Fruit fly (Drosophila melanogaster) whole organism, wandering third instar larva: ENCODE data around the gene CG14259.

ENCODE experiments used
- Abd-B ChIP-seq: fragments of >200 bp; optimal IDR thresholded peaks from 2 replicates; lab custom pipeline; 2017; ENCODE audit warnings: missing biosample characterization, missing genetic modification characterization
- CG32264 ChIP-seq: fragments of 200-800 bp; sonication (Bioruptor generic); optimal IDR thresholded peaks from 2 replicates; lab custom pipeline; 2016; ENCODE audit warnings: missing biosample characterization, missing genetic modification characterization
- CG9705 ChIP-seq: fragments of 200-800 bp; sonication (Bioruptor generic); optimal IDR thresholded peaks from 2 replicates; lab custom pipeline; 2018; ENCODE audit warnings: missing biosample characterization, mild to moderate bottlenecking, missing genetic modification characterization
- CrebA ChIP-seq: fragments of 200-800 bp; sonication (Bioruptor generic); optimal IDR thresholded peaks from 2 replicates; lab custom pipeline; 2016; ENCODE audit warnings: missing biosample characterization, mild to moderate bottlenecking, missing genetic modification characterization, borderline replicate concordance
- Dfd ChIP-seq: fragments of >200 bp; optimal IDR thresholded peaks from 2 replicates; lab custom pipeline; 2017; ENCODE audit warnings: missing biosample characterization, missing genetic modification characterization
- Dif ChIP-seq: fragments of 200-275, 200-300 bp; sonication (Bioruptor generic); optimal IDR thresholded peaks from 2 replicates; lab custom pipeline; 2018; ENCODE audit warnings: missing biosample characterization, missing genetic modification characterization; ENCODE audit not compliant: partially characterized antibody
- GATAd ChIP-seq: sonication (Bioruptor generic); optimal IDR thresholded peaks from 2 replicates; lab custom pipeline; 2016; ENCODE audit warnings: missing biosample characterization, missing genetic modification characterization
- HLH106 ChIP-seq: fragments of 200-800 bp; optimal IDR thresholded peaks from 3 replicates; lab custom pipeline; 2019; ENCODE audit warnings: missing biosample characterization, mild to moderate bottlenecking, missing genetic modification characterization, moderate library complexity
- Hnf4 ChIP-seq: fragments of 200-800 bp; sonication (Bioruptor generic); optimal IDR thresholded peaks from 2 replicates; lab custom pipeline; 2016; ENCODE audit warnings: missing biosample characterization, mild to moderate bottlenecking, missing genetic modification characterization
- Hr78 ChIP-seq: fragments of >200 bp; optimal IDR thresholded peaks from 2 replicates; lab custom pipeline; 2017; ENCODE audit warnings: missing biosample characterization, missing genetic modification characterization
- Hr83 ChIP-seq: fragments of 200-300 bp; sonication (Bioruptor generic); optimal IDR thresholded peaks from 2 replicates; lab custom pipeline; 2016; ENCODE audit warnings: missing biosample characterization, mild to moderate bottlenecking, missing genetic modification characterization, moderate library complexity; ENCODE audit not compliant: poor library complexity, severe bottlenecking
- Jra ChIP-seq: sonication (Bioruptor generic); optimal IDR thresholded peaks from 2 replicates; lab custom pipeline; 2016; ENCODE audit warnings: missing biosample characterization, missing genetic modification characterization
- Mio ChIP-seq: sonication (Bioruptor generic); optimal IDR thresholded peaks from 2 replicates; lab custom pipeline; 2016; ENCODE audit warnings: missing biosample characterization, missing genetic modification characterization
- Myc ChIP-seq: fragments of >200 bp; optimal IDR thresholded peaks from 2 replicates; lab custom pipeline; 2017
- N ChIP-seq: fragments of >200 bp; optimal IDR thresholded peaks from 2 replicates; lab custom pipeline; 2018; ENCODE audit warnings: missing biosample characterization, missing external identifiers, missing genetic modification characterization
- OdsH ChIP-seq: fragments of 200-800 bp; sonication (Bioruptor generic); optimal IDR thresholded peaks from 2 replicates; lab custom pipeline; 2016; ENCODE audit warnings: missing biosample characterization, mild to moderate bottlenecking, missing genetic modification characterization
- Rel ChIP-seq, 2 experiments: fragments of 200-800 bp; sonication (Bioruptor generic) in 1 of 2; optimal IDR thresholded peaks; 2 replicates in 1 of 2; 3 replicates in 1 of 2; lab custom pipeline; 2016 to 2019; ENCODE audit warnings: mild to moderate bottlenecking in 2 of 2, missing biosample characterization in 2 of 2, missing genetic modification characterization in 2 of 2, moderate library complexity in 1 of 2
- Sp1 ChIP-seq: fragments of 200-800 bp; sonication (Bioruptor generic); optimal IDR thresholded peaks from 3 replicates; lab custom pipeline; 2019; ENCODE audit warnings: missing biosample characterization, mild to moderate bottlenecking, missing genetic modification characterization, moderate library complexity
- Vsx2 ChIP-seq: fragments of 200-300, 225-300 bp; sonication (Bioruptor generic); optimal IDR thresholded peaks from 2 replicates; lab custom pipeline; 2018; ENCODE audit warnings: missing biosample characterization, missing genetic modification characterization; ENCODE audit not compliant: partially characterized antibody
- br ChIP-seq: fragments of 200-800 bp; sonication (Bioruptor generic); optimal IDR thresholded peaks from 2 replicates; lab custom pipeline; 2016; ENCODE audit warnings: missing biosample characterization, missing genetic modification characterization
- brk ChIP-seq: fragments of 200-800 bp; sonication (Bioruptor generic); optimal IDR thresholded peaks from 2 replicates; lab custom pipeline; 2016; ENCODE audit warnings: missing biosample characterization, mild to moderate bottlenecking, missing genetic modification characterization
- dl ChIP-seq, 2 experiments: fragments of 175-275, 200-275 bp in 1 of 2; fragments of 200-275 bp in 1 of 2; sonication (Bioruptor generic); optimal IDR thresholded peaks; lab custom pipeline; 2018; ENCODE audit warnings: mild to moderate bottlenecking in 2 of 2, missing biosample characterization in 2 of 2, missing genetic modification characterization in 2 of 2, moderate library complexity in 2 of 2; ENCODE audit not compliant: partially characterized antibody in 2 of 2, insufficient read depth in 1 of 2
- dmrt93B ChIP-seq: fragments of 200-800 bp; sonication (Bioruptor generic); optimal IDR thresholded peaks from 2 replicates; lab custom pipeline; 2018; ENCODE audit warnings: missing biosample characterization, mild to moderate bottlenecking, missing genetic modification characterization
- dsf ChIP-seq: sonication (Bioruptor generic); optimal IDR thresholded peaks from 2 replicates; lab custom pipeline; 2016; ENCODE audit warnings: missing biosample characterization, missing genetic modification characterization, borderline replicate concordance
- ey ChIP-seq: fragments of 200-800 bp; sonication (Bioruptor generic); optimal IDR thresholded peaks from 2 replicates; lab custom pipeline; 2016; ENCODE audit warnings: missing biosample characterization, missing genetic modification characterization
- foxo ChIP-seq, 2 experiments: fragments of 200-800 bp; sonication (Bioruptor generic); optimal IDR thresholded peaks; 2 replicates in 1 of 2; 3 replicates in 1 of 2; lab custom pipeline; 2016 to 2017; ENCODE audit warnings: missing biosample characterization in 2 of 2, missing genetic modification characterization in 2 of 2
- fru ChIP-seq: fragments of 200-800 bp; sonication (Bioruptor generic); optimal IDR thresholded peaks from 3 replicates; lab custom pipeline; 2016; ENCODE audit warnings: missing biosample characterization, mild to moderate bottlenecking, missing genetic modification characterization
- h ChIP-seq: fragments of 200-800 bp; sonication (Bioruptor generic); optimal IDR thresholded peaks from 3 replicates; lab custom pipeline; 2016; ENCODE audit warnings: missing biosample characterization, mild to moderate bottlenecking, missing genetic modification characterization
- jim ChIP-seq: fragments of 175-275, 200-325 bp; sonication (Bioruptor generic); optimal IDR thresholded peaks from 2 replicates; lab custom pipeline; 2016; ENCODE audit warnings: missing biosample characterization, mild to moderate bottlenecking, missing genetic modification characterization
- lola ChIP-seq: fragments of >200 bp; optimal IDR thresholded peaks from 2 replicates; lab custom pipeline; 2017; ENCODE audit warnings: missing biosample characterization, missing genetic modification characterization
- pan ChIP-seq: fragments of >200 bp; optimal IDR thresholded peaks from 2 replicates; lab custom pipeline; 2017
- psq ChIP-seq: fragments of 200-800 bp; sonication (Bioruptor generic); optimal IDR thresholded peaks from 3 replicates; lab custom pipeline; 2017; ENCODE audit warnings: missing biosample characterization, mild to moderate bottlenecking, missing genetic modification characterization, moderate library complexity
- rgr ChIP-seq: fragments of 200-800 bp; sonication (Bioruptor generic); optimal IDR thresholded peaks from 3 replicates; lab custom pipeline; 2016; ENCODE audit warnings: missing biosample characterization, mild to moderate bottlenecking, missing genetic modification characterization
- sage ChIP-seq: fragments of 200-800 bp; sonication (Bioruptor generic); optimal IDR thresholded peaks from 2 replicates; lab custom pipeline; 2016; ENCODE audit warnings: missing biosample characterization, mild to moderate bottlenecking, missing genetic modification characterization
- sv ChIP-seq: fragments of 200-800 bp; sonication (Bioruptor generic); optimal IDR thresholded peaks from 3 replicates; lab custom pipeline; 2016; ENCODE audit warnings: missing biosample characterization, missing genetic modification characterization
- tai ChIP-seq: sonication (Bioruptor generic); optimal IDR thresholded peaks from 2 replicates; lab custom pipeline; 2016; ENCODE audit warnings: missing biosample characterization, missing genetic modification characterization
- usp ChIP-seq: fragments of >200 bp; optimal IDR thresholded peaks from 2 replicates; lab custom pipeline; 2017; ENCODE audit warnings: missing biosample characterization, missing genetic modification characterization
- woc ChIP-seq: sonication (Bioruptor generic); optimal IDR thresholded peaks from 2 replicates; lab custom pipeline; 2016; ENCODE audit warnings: missing biosample characterization, mild to moderate bottlenecking, missing genetic modification characterization

The CG14259 gene

dm6 chr3R:27129580-27130385 lies 35.5 kb downstream of the CG14259 start (continued):
- no peak for TF ChIP-seq brk (GFP tag; lab: Kevin White, UChicago)
- no peak for TF ChIP-seq Mio (GFP tag; lab: Kevin White, UChicago)
- TF ChIP-seq Hr83 (GFP tag; lab: Kevin White, UChicago), result peak; percentile 82
- TF ChIP-seq Rel (GFP tag; optimal IDR thresholded peaks at IDR 0.05; lab: Kevin White, UChicago), result peak; percentile 82
- TF ChIP-seq Rel (tag; optimal IDR thresholded peaks at IDR 0.05; lab: Kevin White, UChicago), result peak; percentile 62
- no peak for TF ChIP-seq N
- no peak for TF ChIP-seq usp
- peak; percentile 2 for TF ChIP-seq sage (GFP tag; lab: Kevin White, UChicago)
- TF ChIP-seq HLH106 (tag; lab: Kevin White, UChicago), result peak; percentile 66
- TF ChIP-seq sv, result no peak
- peak; percentile 64 for TF ChIP-seq rgr
- TF ChIP-seq CG32264 (GFP tag; lab: Kevin White, UChicago), result peak; percentile 16

DNA sequence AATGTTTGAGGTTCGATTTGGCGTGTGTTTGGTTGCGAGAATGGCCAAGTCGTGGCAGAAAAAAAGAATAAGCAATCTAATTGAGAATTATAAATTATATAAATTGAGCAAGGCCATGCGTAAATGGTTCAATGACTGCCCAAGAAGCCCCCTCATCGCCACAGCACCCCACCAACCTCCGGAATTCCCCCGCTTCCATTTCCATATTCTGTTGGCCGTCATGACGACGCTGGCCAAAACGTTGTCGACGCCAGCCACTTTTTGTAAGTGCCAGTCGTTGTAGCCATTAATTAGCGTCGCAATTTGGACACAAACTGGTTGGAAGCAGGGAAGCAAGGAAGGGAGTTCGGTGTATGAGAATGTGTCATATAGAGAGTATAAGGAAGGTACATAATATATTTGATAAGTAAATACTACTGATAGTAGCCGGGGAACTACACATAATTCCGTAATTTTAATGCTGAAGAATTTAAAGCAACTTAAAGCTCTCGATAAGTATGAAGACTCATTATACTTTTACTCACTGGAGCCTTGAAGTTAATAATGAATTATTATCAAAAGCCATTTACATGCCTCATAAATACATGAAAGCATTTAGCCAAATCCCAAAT lies 36.3 kb downstream of the CG14259 start:
- TF ChIP-seq usp (no peak), Dif (GFP tag; lab: Kevin White, UChicago) (peak; percentile 35), Rel (GFP tag; optimal IDR thresholded peaks at IDR 0.05; lab: Kevin White, UChicago) (no peak), Rel (tag; optimal IDR thresholded peaks at IDR 0.05; lab: Kevin White, UChicago) (peak; percentile 94)

dm6 chr3R:27131408-27131807 lies 37.1 kb downstream of the CG14259 start:
- TF ChIP-seq woc (GFP tag; lab: Kevin White, UChicago), result no peak
- TF ChIP-seq Rel (GFP tag; optimal IDR thresholded peaks at IDR 0.05; lab: Kevin White, UChicago), result no peak
- peak; percentile 60 for TF ChIP-seq Rel (tag; optimal IDR thresholded peaks at IDR 0.05; lab: Kevin White, UChicago)
- peak; percentile 49 for TF ChIP-seq HLH106 (tag; lab: Kevin White, UChicago)
- TF ChIP-seq ey (GFP tag; lab: Kevin White, UChicago), result peak; percentile 44
- peak; percentile 58 for TF ChIP-seq sage (GFP tag; lab: Kevin White, UChicago)
- TF ChIP-seq Myc (lab: Kevin White, UChicago), result no peak
- TF ChIP-seq dmrt93B (GFP tag; lab: Kevin White, UChicago), result peak; percentile 9
- TF ChIP-seq Hnf4 (GFP tag; lab: Kevin White, UChicago), result peak; percentile 87
- peak; percentile 83 for TF ChIP-seq br (GFP tag; lab: Kevin White, UChicago)
- no peak for TF ChIP-seq Mio (GFP tag; lab: Kevin White, UChicago)
- no peak for TF ChIP-seq Abd-B (GFP tag; lab: Kevin White, UChicago)
- peak; percentile 91 for TF ChIP-seq Vsx2 (GFP tag; lab: Kevin White, UChicago)
- TF ChIP-seq CrebA (GFP tag; lab: Kevin White, UChicago), result no peak
- peak; percentile 93 for TF ChIP-seq GATAd
- TF ChIP-seq Jra (GFP tag; lab: Kevin White, UChicago), result peak; percentile 89
- TF ChIP-seq rgr, result peak; percentile 89
- TF ChIP-seq pan (lab: Kevin White, UChicago), result no peak
- peak; percentile 56 for TF ChIP-seq psq (GFP tag; lab: Kevin White, UChicago)
- no peak for TF ChIP-seq Hr78 (GFP tag; lab: Kevin White, UChicago)
- TF ChIP-seq tai (GFP tag; lab: Kevin White, UChicago), result peak; percentile 81
- TF ChIP-seq usp, result no peak
- TF ChIP-seq foxo (GFP tag; optimal IDR thresholded peaks at IDR 0.05; lab: Kevin White, UChicago), result peak in 1 of 2 experiments; percentile 71
- TF ChIP-seq CG32264 (GFP tag; lab: Kevin White, UChicago), result no peak
- peak; percentile 77 for TF ChIP-seq brk (GFP tag; lab: Kevin White, UChicago)
- TF ChIP-seq jim, result peak; percentile 44
- no peak for TF ChIP-seq Dif (GFP tag; lab: Kevin White, UChicago)
- no peak for TF ChIP-seq N
- no peak for TF ChIP-seq dl (GFP tag; optimal IDR thresholded peaks at IDR 0.05; lab: Kevin White, UChicago; ENCODE audit: insufficient read depth in 1 of 2, partially characterized antibody in 2 of 2)
- no peak for TF ChIP-seq lola (GFP tag; lab: Kevin White, UChicago)
- TF ChIP-seq sv, result no peak
- peak; percentile 93 for TF ChIP-seq h (GFP tag; lab: Kevin White, UChicago)
- peak; percentile 97 for TF ChIP-seq Hr83 (GFP tag; lab: Kevin White, UChicago)
- peak; percentile 68 for TF ChIP-seq Sp1 (GFP tag; lab: Kevin White, UChicago)
- peak; percentile 40 for TF ChIP-seq dsf (GFP tag; lab: Kevin White, UChicago)
- no peak for TF ChIP-seq Dfd (GFP tag; lab: Kevin White, UChicago)
- TF ChIP-seq OdsH (GFP tag; lab: Kevin White, UChicago), result peak; percentile 88
- TF ChIP-seq CG9705 (GFP tag; lab: Kevin White, UChicago), result peak; percentile 53
- peak; percentile 70 for TF ChIP-seq fru (GFP tag; lab: Kevin White, UChicago)
